Worm (Caenorhabditis elegans): ENCODE results near the gene F58H1.8.

DNA sequence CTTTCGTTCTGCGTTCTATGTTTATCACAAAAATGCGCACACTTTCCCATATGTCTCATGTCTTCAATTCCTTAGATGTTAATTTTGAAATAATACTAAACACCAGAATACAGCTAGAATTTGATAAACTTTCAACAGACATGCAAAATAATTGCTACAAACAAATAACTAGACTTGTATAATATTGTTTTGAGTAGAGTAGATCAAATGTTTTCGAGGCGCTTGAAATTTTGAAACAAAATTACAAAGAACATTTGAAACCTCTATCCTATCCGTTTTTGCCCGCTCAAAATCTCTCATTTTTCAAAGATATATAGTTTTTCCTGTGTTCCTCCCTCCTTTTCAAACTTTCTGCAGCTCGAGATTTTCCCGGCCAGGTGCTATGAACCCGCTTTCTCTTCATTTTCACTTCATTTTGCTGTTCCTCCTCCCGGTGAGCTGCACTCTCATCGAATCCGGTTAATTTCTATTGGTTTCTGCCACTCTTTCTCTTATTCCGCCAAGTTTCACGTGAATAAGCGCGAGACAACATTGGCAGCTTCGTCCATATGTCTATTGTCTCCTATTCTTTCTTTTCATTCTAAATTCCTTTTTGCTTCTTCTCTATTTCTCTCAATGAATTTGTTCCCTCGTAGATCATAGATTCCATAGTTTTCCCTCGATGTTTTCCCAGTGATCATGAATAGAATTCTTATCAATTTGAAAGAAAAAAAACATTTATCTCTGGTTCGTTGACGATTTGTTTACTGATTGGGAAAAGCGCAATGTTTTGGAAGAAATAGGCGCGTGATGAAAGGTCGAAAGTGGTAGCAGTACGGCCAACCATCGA lies 13.0 kb upstream of the F58H1.8 start:
- no peak for TF ChIP-seq nhr-28 (tag; optimal IDR thresholded peaks at IDR 0.05)
- no peak for TF ChIP-seq snpc-4 (tag; optimal IDR thresholded peaks at IDR 0.05)
- TF ChIP-seq ceh-43 (GFP tag; optimal IDR thresholded peaks at IDR 0.05), result no peak
